Worm (Caenorhabditis elegans): ENCODE measurements around the gene Y49F6A.5.

ce11 chrII:3655378-3655777 lies 45.7 kb upstream of the Y49F6A.5 start, which contains the start of gene F19B10.5:
- TF ChIP-seq lsy-2 (tag; optimal IDR thresholded peaks at IDR 0.05) = no peak
- no peak for TF ChIP-seq unc-130 (tag; optimal IDR thresholded peaks at IDR 0.05)
- no peak for TF ChIP-seq ces-1 (GFP tag; optimal IDR thresholded peaks at IDR 0.05)
- no peak for TF ChIP-seq mdl-1 (tag; optimal IDR thresholded peaks at IDR 0.05)
- TF ChIP-seq blmp-1 (tag; optimal IDR thresholded peaks at IDR 0.05) = no peak
- no peak for TF ChIP-seq nhr-11 (tag; optimal IDR thresholded peaks at IDR 0.05)
- no peak for TF ChIP-seq nhr-71 (tag; optimal IDR thresholded peaks at IDR 0.05)
- TF ChIP-seq lin-39 (tag; optimal IDR thresholded peaks at IDR 0.05) = no peak
- TF ChIP-seq lin-15B (tag; optimal IDR thresholded peaks at IDR 0.05) = no peak
- TF ChIP-seq hlh-17 (GFP tag; optimal IDR thresholded peaks at IDR 0.05; ENCODE audit: borderline replicate concordance) = no peak
- TF ChIP-seq unc-62 (GFP tag; optimal IDR thresholded peaks at IDR 0.05) = no peak
- no peak for TF ChIP-seq egl-13 (tag; optimal IDR thresholded peaks at IDR 0.05)
- no peak for TF ChIP-seq F16B12.6 (tag; optimal IDR thresholded peaks at IDR 0.05)
